Worm (Caenorhabditis elegans) whole organism, young adult: ENCODE data around the gene bli-1.

ENCODE experiments used
- F23B12.7 ChIP-seq: sonication (generic microtip); optimal IDR thresholded peaks from 2 replicates; lab custom pipeline; 2017; ENCODE audit warnings: missing genetic modification characterization, mild to moderate bottlenecking, missing compliant biosample characterization, antibody characterized with exemption, moderate library complexity; ENCODE audit not compliant: insufficient read depth
- K11D2.4 ChIP-seq: fragments of 200-800 bp; sonication (Bioruptor generic); IDR thresholded peaks from 2 replicates; pipeline ENCODE4 v1.3.6; 2022; ENCODE audit warnings: missing genetic modification reagents, missing genetic modification characterization, missing compliant biosample characterization
- Y95B8A.8 ChIP-seq: fragments of 200-800 bp; sonication (Bioruptor generic); IDR thresholded peaks from 2 replicates; pipeline ENCODE4 v1.3.6; 2022; ENCODE audit warnings: missing genetic modification reagents, missing genetic modification characterization, missing compliant biosample characterization
- ama-1 ChIP-seq, 3 experiments: fragments of 150-350 bp in 1 of 3; sonication (generic microtip) in 2 of 3; optimal IDR thresholded peaks; 2 replicates each; lab custom pipeline; 2014 to 2018; ENCODE audit warnings: missing biosample characterization in 2 of 3, missing genetic modification characterization in 2 of 3, missing genetic modification reagents in 2 of 3
- ceh-27 ChIP-seq: fragments of 200-800 bp; sonication (Bioruptor generic); optimal IDR thresholded peaks from 2 replicates; lab custom pipeline; 2018; ENCODE audit warnings: mild to moderate bottlenecking, missing genetic modification characterization, moderate library complexity, missing compliant biosample characterization
- hrde-1 ChIP-seq: sonication (generic microtip); optimal IDR thresholded peaks from 2 replicates; lab custom pipeline; 2016; ENCODE audit warnings: missing genetic modification characterization, mild to moderate bottlenecking, missing compliant biosample characterization, moderate library complexity, missing genotype, missing genetic modification reagents, borderline replicate concordance
- unc-62 ChIP-seq: fragments of 150-350 bp; optimal IDR thresholded peaks from 2 replicates; lab custom pipeline; 2014; ENCODE audit warnings: missing biosample characterization, missing genetic modification reagents, missing genetic modification characterization
- ztf-3 ChIP-seq: fragments of 200-800 bp; sonication (Bioruptor generic); optimal IDR thresholded peaks from 2 replicates; lab custom pipeline; 2018; ENCODE audit warnings: mild to moderate bottlenecking, missing genetic modification characterization, missing compliant biosample characterization

- TF ChIP-seq ztf-3 (GFP tag; lab: Kevin White, UChicago) (no peak), ama-1 (optimal IDR thresholded peaks at IDR 0.05; lab: Kevin White, UChicago) (no peak), ama-1 (GFP tag; optimal IDR thresholded peaks at IDR 0.05; lab: Kevin White, UChicago) (no peak), hrde-1 (tag; lab: Kevin White, UChicago) (no peak), Y95B8A.8 (no peak), unc-62 (GFP tag; lab: Kevin White, UChicago) (no peak), ceh-27 (GFP tag; lab: Kevin White, UChicago) (no peak), K11D2.4 (GFP tag; lab: Robert Waterston, UW) (no peak), F23B12.7 (tag; lab: Kevin White, UChicago) (no peak)
These were observed 14.3 kb downstream of the bli-1 start, which contains the start of gene C09G5.14 for ce11 chrII:10723069-10723468.
